Worm (Caenorhabditis elegans): ENCODE measurements around the gene K09D9.3.

- TF ChIP-seq fkh-10 (GFP tag; optimal IDR thresholded peaks at IDR 0.05) (no peak), pha-4 (GFP tag; IDR thresholded peaks at IDR 0.05) (no peak), pha-4 (tag; optimal IDR thresholded peaks at IDR 0.05) (no peak)
Observed at ce11 chrV:3995838-3996237, 23.4 kb upstream of the K09D9.3 start, which contains the start of gene srx-62.
